Worm (Caenorhabditis elegans): ENCODE data around the gene npp-22.

The npp-22 gene

DNA sequence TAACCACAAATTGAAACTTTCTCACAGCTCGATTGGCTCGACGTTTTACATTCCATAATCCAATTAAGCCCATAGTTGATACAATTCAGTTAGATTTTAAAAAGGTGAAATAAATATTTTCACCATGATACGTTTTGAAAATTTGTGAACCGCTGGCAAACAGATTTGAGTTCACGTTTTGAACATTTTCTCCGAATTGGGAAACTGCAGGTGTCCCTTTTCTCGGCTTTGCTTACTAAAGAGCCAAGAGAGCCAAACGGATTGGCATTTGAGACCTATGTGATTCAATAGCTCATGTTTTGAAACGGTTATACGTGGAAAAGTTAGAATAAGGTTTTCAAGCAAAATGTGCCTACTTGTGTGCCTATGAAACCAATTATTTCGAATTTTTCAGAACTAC, 3.6 kb upstream of the npp-22 start, which contains the start of gene spe-42:
spe-42 (minus strand) TSS at position 101 of the 400 bp plus-strand sequence.
- TF ChIP-seq zip-8 (tag; optimal IDR thresholded peaks at IDR 0.05) (no peak), unc-62 (GFP tag; optimal IDR thresholded peaks at IDR 0.05) (no peak), elt-1 (tag; optimal IDR thresholded peaks at IDR 0.05; ENCODE audit: borderline replicate concordance, insufficient read depth) (no peak), mab-5 (tag; optimal IDR thresholded peaks at IDR 0.05) (no peak), lsy-2 (tag; optimal IDR thresholded peaks at IDR 0.05) (no peak), nhr-76 (tag; optimal IDR thresholded peaks at IDR 0.05) (no peak), sptf-1 (tag; optimal IDR thresholded peaks at IDR 0.05) (no peak), mls-2 (tag; optimal IDR thresholded peaks at IDR 0.05) (no peak), M03D4.4 (tag; optimal IDR thresholded peaks at IDR 0.05) (no peak), ceh-39 (tag; optimal IDR thresholded peaks at IDR 0.05) (no peak), unc-39 (tag; optimal IDR thresholded peaks at IDR 0.05) (no peak)

DNA sequence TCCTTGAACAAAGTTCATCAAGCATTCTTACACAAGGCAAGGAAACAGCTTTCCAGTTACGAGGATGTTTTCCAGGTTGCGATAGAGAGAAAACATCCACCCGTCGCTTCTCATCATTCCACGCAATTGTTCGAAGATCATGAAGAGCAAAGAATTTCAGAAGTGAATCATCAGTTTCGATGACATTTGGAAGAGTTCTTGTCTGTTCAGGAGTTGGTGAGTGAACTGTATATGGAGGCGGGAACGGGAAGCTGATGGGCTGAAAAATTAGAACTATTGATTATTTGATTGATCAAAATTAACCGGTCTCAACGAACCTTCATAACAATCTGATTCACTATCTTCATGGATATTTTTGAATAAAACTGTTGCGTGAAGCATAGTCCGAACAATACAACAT, 1.2 kb downstream of the npp-22 start:
- no peak for TF ChIP-seq flh-1 (GFP tag; optimal IDR thresholded peaks at IDR 0.05)
- no peak for TF ChIP-seq unc-39 (tag; optimal IDR thresholded peaks at IDR 0.05)
- TF ChIP-seq sem-2 (GFP tag; optimal IDR thresholded peaks at IDR 0.05) = no peak
- no peak for TF ChIP-seq sptf-1 (tag; optimal IDR thresholded peaks at IDR 0.05)
- no peak for TF ChIP-seq lin-32 (GFP tag; optimal IDR thresholded peaks at IDR 0.05)
- no peak for TF ChIP-seq pha-4 (tag; optimal IDR thresholded peaks at IDR 0.05)
- TF ChIP-seq lsy-2 (tag; optimal IDR thresholded peaks at IDR 0.05) = no peak
- no peak for TF ChIP-seq drap-1 (GFP tag; optimal IDR thresholded peaks at IDR 0.05)
- no peak for TF ChIP-seq unc-62 (GFP tag; optimal IDR thresholded peaks at IDR 0.05)
- TF ChIP-seq nhr-28 (tag; optimal IDR thresholded peaks at IDR 0.05) = no peak
- no peak for TF ChIP-seq ces-1 (GFP tag; optimal IDR thresholded peaks at IDR 0.05)
- TF ChIP-seq elt-1 (tag; optimal IDR thresholded peaks at IDR 0.05; ENCODE audit: borderline replicate concordance, insufficient read depth) = no peak
- no peak for TF ChIP-seq lin-13 (tag; optimal IDR thresholded peaks at IDR 0.05)
- TF ChIP-seq snpc-4 (tag; optimal IDR thresholded peaks at IDR 0.05) = no peak
- TF ChIP-seq bed-3 (GFP tag; optimal IDR thresholded peaks at IDR 0.05) = no peak
- no peak for TF ChIP-seq ceh-39 (tag; optimal IDR thresholded peaks at IDR 0.05)
- TF ChIP-seq ham-2 (GFP tag; optimal IDR thresholded peaks at IDR 0.05) = no peak
- no peak for TF ChIP-seq zip-8 (tag; optimal IDR thresholded peaks at IDR 0.05)

DNA sequence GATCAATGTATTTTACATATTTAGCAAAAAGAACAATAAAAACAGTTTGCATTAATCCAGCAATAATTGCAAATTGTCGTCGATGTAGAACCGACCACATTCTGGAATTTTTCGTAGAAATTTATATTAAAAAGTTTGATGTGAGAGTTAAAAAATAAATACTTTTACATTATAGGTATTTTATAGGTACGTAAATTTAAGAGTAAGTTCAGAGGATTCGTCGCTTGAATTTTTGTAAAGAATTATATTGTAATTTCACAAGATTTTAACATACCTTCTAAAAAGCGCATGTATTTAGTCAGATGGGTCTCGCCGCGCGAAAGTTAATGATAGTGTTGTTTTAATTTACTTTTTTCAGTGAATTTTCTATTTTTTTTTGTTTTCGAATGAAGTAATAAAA, 3.2 kb downstream of the npp-22 start, which contains the start of gene rhr-2:
rhr-2 (minus strand) TSS at position 101 of the 400 bp plus-strand sequence.
- TF ChIP-seq unc-39 (tag; optimal IDR thresholded peaks at IDR 0.05) (no peak), ceh-39 (tag; optimal IDR thresholded peaks at IDR 0.05) (no peak), elt-1 (tag; optimal IDR thresholded peaks at IDR 0.05; ENCODE audit: borderline replicate concordance, insufficient read depth) (no peak), unc-120 (tag; optimal IDR thresholded peaks at IDR 0.05; ENCODE audit: poor library complexity, severe bottlenecking) (no peak), elt-3 (tag; optimal IDR thresholded peaks at IDR 0.05) (no peak), tbx-8 (GFP tag; optimal IDR thresholded peaks at IDR 0.05) (no peak), lsy-2 (tag; optimal IDR thresholded peaks at IDR 0.05) (no peak), unc-62 (GFP tag; optimal IDR thresholded peaks at IDR 0.05) (no peak), lin-32 (GFP tag; optimal IDR thresholded peaks at IDR 0.05) (no peak), snpc-4 (tag; optimal IDR thresholded peaks at IDR 0.05) (no peak), ztf-11 (tag; optimal IDR thresholded peaks at IDR 0.05) (no peak), ces-1 (GFP tag; optimal IDR thresholded peaks at IDR 0.05) (no peak)

DNA sequence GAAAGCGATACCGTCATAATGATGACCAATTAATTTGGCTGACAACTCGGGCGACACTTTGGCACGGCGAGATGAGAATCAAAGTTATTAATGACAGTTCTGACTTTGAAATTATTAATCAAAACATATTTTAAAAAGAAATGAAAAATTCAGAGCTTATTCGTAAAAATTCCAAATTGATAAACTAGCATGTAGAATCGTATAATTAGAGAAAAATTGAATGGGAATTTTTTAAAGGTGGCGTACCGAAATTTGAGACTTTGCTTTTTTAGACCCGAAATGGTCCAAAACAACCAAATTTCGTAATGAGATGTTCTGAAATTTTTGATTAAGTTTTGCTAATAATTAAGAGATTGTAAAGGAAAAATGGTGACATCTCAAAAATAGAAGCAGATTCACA, 7.3 kb downstream of the npp-22 start, which contains the start of gene daf-11:
daf-11 (minus strand) TSS at position 101 of the 400 bp plus-strand sequence.
- TF ChIP-seq zip-8 (tag; optimal IDR thresholded peaks at IDR 0.05) = no peak
- TF ChIP-seq cnd-1 (tag; optimal IDR thresholded peaks at IDR 0.05) = no peak
- TF ChIP-seq lin-13 (tag; optimal IDR thresholded peaks at IDR 0.05) = no peak
- no peak for TF ChIP-seq unc-39 (tag; optimal IDR thresholded peaks at IDR 0.05)
- TF ChIP-seq nhr-2 (tag; optimal IDR thresholded peaks at IDR 0.05) = no peak
- TF ChIP-seq nhr-237 (tag; optimal IDR thresholded peaks at IDR 0.05) = no peak
- TF ChIP-seq drap-1 (GFP tag; optimal IDR thresholded peaks at IDR 0.05) = no peak
- TF ChIP-seq snpc-4 (tag; optimal IDR thresholded peaks at IDR 0.05) = no peak
- no peak for TF ChIP-seq ceh-83 (GFP tag; optimal IDR thresholded peaks at IDR 0.05)
- TF ChIP-seq ces-1 (GFP tag; optimal IDR thresholded peaks at IDR 0.05) = no peak
- no peak for TF ChIP-seq M03D4.4 (tag; optimal IDR thresholded peaks at IDR 0.05)

DNA sequence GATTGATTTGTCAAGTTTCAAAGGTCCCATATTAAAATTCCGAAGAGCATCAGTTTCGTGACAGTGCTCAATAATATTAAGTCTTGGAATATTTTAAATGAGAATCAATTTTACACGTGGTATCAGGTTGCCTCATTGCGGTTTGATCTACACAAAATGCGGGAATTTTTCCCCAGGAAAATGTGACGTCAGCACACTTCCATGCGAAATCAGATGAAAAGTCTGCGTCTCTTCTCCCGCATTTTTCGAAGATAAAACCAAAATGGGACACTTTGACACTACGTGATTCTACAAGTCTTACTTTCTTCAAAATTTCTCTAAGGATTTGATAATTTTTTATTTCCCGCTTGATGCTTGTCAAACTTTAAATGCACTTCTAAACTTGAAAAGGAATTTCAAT, 10.4 kb downstream of the npp-22 start:
- TF ChIP-seq blmp-1 (tag; optimal IDR thresholded peaks at IDR 0.05) (no peak), nhr-237 (tag; optimal IDR thresholded peaks at IDR 0.05) (no peak), ham-2 (GFP tag; optimal IDR thresholded peaks at IDR 0.05) (no peak), ces-1 (GFP tag; optimal IDR thresholded peaks at IDR 0.05) (no peak), mep-1 (tag; optimal IDR thresholded peaks at IDR 0.05) (no peak), sem-2 (GFP tag; optimal IDR thresholded peaks at IDR 0.05) (no peak), elt-3 (tag; optimal IDR thresholded peaks at IDR 0.05) (no peak), tbx-8 (GFP tag; optimal IDR thresholded peaks at IDR 0.05) (no peak), nhr-28 (tag; optimal IDR thresholded peaks at IDR 0.05) (no peak), nhr-12 (tag; optimal IDR thresholded peaks at IDR 0.05) (no peak), bed-3 (GFP tag; optimal IDR thresholded peaks at IDR 0.05) (no peak), sptf-1 (tag; optimal IDR thresholded peaks at IDR 0.05) (no peak), zip-8 (tag; optimal IDR thresholded peaks at IDR 0.05) (no peak), nhr-2 (tag; optimal IDR thresholded peaks at IDR 0.05) (no peak), ceh-39 (tag; optimal IDR thresholded peaks at IDR 0.05) (no peak), M03D4.4 (tag; optimal IDR thresholded peaks at IDR 0.05) (no peak), lin-32 (GFP tag; optimal IDR thresholded peaks at IDR 0.05) (no peak)

Data from whole organism, mixed stage, embryonic.